Worm (Caenorhabditis elegans) whole organism, L3 larva: ENCODE measurements around the gene F58H1.5.

Source experiments
- ZK546.5 ChIP-seq: sonication (generic microtip); optimal IDR thresholded peaks from 2 replicates; lab custom pipeline; 2017; ENCODE audit warnings: missing biosample characterization, missing genetic modification characterization
- aly-2 ChIP-seq: fragments of 150-350 bp; optimal IDR thresholded peaks from 2 replicates; lab custom pipeline; 2014; ENCODE audit warnings: missing biosample characterization, missing genetic modification characterization
- nhr-237 ChIP-seq: fragments of 150-350 bp; optimal IDR thresholded peaks from 2 replicates; lab custom pipeline; 2014; ENCODE audit warnings: missing biosample characterization, missing genetic modification characterization
- tbx-2 ChIP-seq: sonication (generic microtip); optimal IDR thresholded peaks from 2 replicates; lab custom pipeline; 2016; ENCODE audit warnings: mild to moderate bottlenecking, missing genetic modification characterization, missing compliant biosample characterization

- TF ChIP-seq aly-2 (no peak), nhr-237 (tag; lab: Kevin White, UChicago) (no peak), tbx-2 (tag; lab: Kevin White, UChicago) (no peak), ZK546.5 (tag; lab: Kevin White, UChicago) (no peak)
These were observed 20.0 kb downstream of the F58H1.5 start, which contains the start of gene mif-2 for ce11 chrV:11978179-11978578.
